Fruit fly (Drosophila melanogaster): ENCODE results near the gene Teh2.

dm6 chr3L:4204239-4204638 lies 16.4 kb upstream of the Teh2 start, which contains the start of gene CG15005:
- no peak for TF ChIP-seq CG17806 (tag; optimal IDR thresholded peaks at IDR 0.05)
- TF ChIP-seq CG10348 (GFP tag; IDR thresholded peaks at IDR 0.05): no peak
- no peak for TF ChIP-seq CG13204 (GFP tag; optimal IDR thresholded peaks at IDR 0.05)
- no peak for TF ChIP-seq Snoo (tag; optimal IDR thresholded peaks at IDR 0.05)
- TF ChIP-seq CG8301 (tag; optimal IDR thresholded peaks at IDR 0.05): no peak
- TF ChIP-seq EcR (GFP tag; optimal IDR thresholded peaks at IDR 0.05): no peak
- no peak for TF ChIP-seq CG4496 (GFP tag; IDR thresholded peaks at IDR 0.05)
- no peak for TF ChIP-seq CG9948 (tag; optimal IDR thresholded peaks at IDR 0.05)
- no peak for TF ChIP-seq Ets98B (GFP tag; IDR thresholded peaks at IDR 0.05)

All from whole organism, pupa.